Worm (Caenorhabditis elegans) whole organism, midembryonic: ENCODE data around the gene clec-150.

Experiments used
- T22C8.4 ChIP-seq: fragments of 200-800 bp; sonication (Bioruptor generic); IDR thresholded peaks from 2 replicates; pipeline ENCODE4 v1.3.6; 2022; ENCODE audit warnings: missing genetic modification characterization, missing compliant biosample characterization
- cog-1 ChIP-seq: sonication (generic microtip); optimal IDR thresholded peaks from 2 replicates; lab custom pipeline; 2016; ENCODE audit warnings: missing genetic modification characterization, missing compliant biosample characterization
- flt-1 ChIP-seq: fragments of 200-800 bp; sonication (Bioruptor generic); IDR thresholded peaks from 2 replicates; pipeline ENCODE4 v1.3.6; 2022; ENCODE audit warnings: missing genetic modification characterization, missing compliant biosample characterization
- klf-2 ChIP-seq: fragments of 200-800 bp; sonication (Bioruptor generic); conservative IDR thresholded peaks from 2 replicates; pipeline ENCODE4 v1.3.6; 2022; ENCODE audit warnings: missing genetic modification reagents, missing genetic modification characterization, missing compliant biosample characterization
- med-1 ChIP-seq: sonication (generic microtip); optimal IDR thresholded peaks from 2 replicates; lab custom pipeline; 2017; ENCODE audit warnings: missing genetic modification characterization, mild to moderate bottlenecking, missing compliant biosample characterization, antibody characterized with exemption, missing genetic modification reagents; ENCODE audit not compliant: insufficient read depth
- ref-1 ChIP-seq: fragments of 200-800 bp; sonication (Bioruptor generic); conservative IDR thresholded peaks from 2 replicates; pipeline ENCODE4 v1.3.6; 2022; ENCODE audit warnings: missing genetic modification reagents, missing genetic modification characterization, missing compliant biosample characterization
- tab-1 ChIP-seq: fragments of 200-800 bp; sonication (Bioruptor generic); IDR thresholded peaks from 2 replicates; pipeline ENCODE4 v1.3.6; 2022; ENCODE audit warnings: missing genetic modification characterization, missing compliant biosample characterization
- ztf-23 ChIP-seq: fragments of 200-800 bp; sonication (Bioruptor generic); IDR thresholded peaks from 2 replicates; pipeline ENCODE4 v1.3.6; 2022; ENCODE audit warnings: missing genetic modification reagents, missing genetic modification characterization, missing compliant biosample characterization
- ztf-29 ChIP-seq: fragments of 200-800 bp; sonication (Bioruptor generic); IDR thresholded peaks from 2 replicates; pipeline ENCODE4 v1.3.6; 2022; ENCODE audit warnings: missing genetic modification reagents, missing genetic modification characterization, missing compliant biosample characterization

Gene clec-150

ce11 chrIII:991581-991980 is 10.9 kb upstream of the clec-150 start, which contains the start of gene trp-2:
Gene trp-2, plus strand, starts transcription at chrIII:991881.
- no peak for TF ChIP-seq med-1

ce11 chrIII:996564-996963 is 5.9 kb upstream of the clec-150 start:
- TF ChIP-seq T22C8.4 (GFP tag; lab: Robert Waterston, UW) (peak; percentile 75), cog-1 (tag; lab: Kevin White, UChicago) (no peak)

- no peak for TF ChIP-seq ztf-23
- TF ChIP-seq klf-2 (GFP tag; lab: Robert Waterston, UW) = no peak
- no peak for TF ChIP-seq ztf-29 (GFP tag; lab: Robert Waterston, UW)
- peak; percentile 60 for TF ChIP-seq T22C8.4 (GFP tag; lab: Robert Waterston, UW)
- TF ChIP-seq flt-1 = no peak
- no peak for TF ChIP-seq tab-1
- no peak for TF ChIP-seq cog-1 (tag; lab: Kevin White, UChicago)
- TF ChIP-seq ref-1 (GFP tag; lab: Robert Waterston, UW) = no peak
Measured at ce11 chrIII:998855-999254, 3.7 kb upstream of the clec-150 start.

- TF ChIP-seq flt-1 = no peak
- TF ChIP-seq med-1 = no peak
- no peak for TF ChIP-seq klf-2 (GFP tag; lab: Robert Waterston, UW)
- no peak for TF ChIP-seq tab-1
- TF ChIP-seq T22C8.4 (GFP tag; lab: Robert Waterston, UW) = no peak
- TF ChIP-seq ref-1 (GFP tag; lab: Robert Waterston, UW) = no peak
- TF ChIP-seq ztf-23 = no peak
- no peak for TF ChIP-seq ztf-29 (GFP tag; lab: Robert Waterston, UW)
Measured at ce11 chrIII:1001297-1001696, 1.2 kb upstream of the clec-150 start, which contains the start of gene R06B10.7. Gene R06B10.7, minus strand, starts transcription at chrIII:1001397.

- no peak for TF ChIP-seq ztf-23
- TF ChIP-seq klf-2 (GFP tag; lab: Robert Waterston, UW) = no peak
- no peak for TF ChIP-seq ref-1 (GFP tag; lab: Robert Waterston, UW)
- no peak for TF ChIP-seq tab-1
- TF ChIP-seq ztf-29 (GFP tag; lab: Robert Waterston, UW) = no peak
- TF ChIP-seq flt-1 = no peak
Measured at ce11 chrIII:1004464-1004863, 2.0 kb downstream of the clec-150 start.

- TF ChIP-seq med-1 (no peak), ztf-29 (GFP tag; lab: Robert Waterston, UW) (no peak), T22C8.4 (GFP tag; lab: Robert Waterston, UW) (no peak), ref-1 (GFP tag; lab: Robert Waterston, UW) (no peak), klf-2 (GFP tag; lab: Robert Waterston, UW) (no peak), cog-1 (tag; lab: Kevin White, UChicago) (no peak), ztf-23 (no peak), tab-1 (no peak), flt-1 (no peak)
Measured at ce11 chrIII:1007143-1007905, 4.8 kb downstream of the clec-150 start.

- TF ChIP-seq med-1 = no peak
Measured at ce11 chrIII:1008091-1008490, 5.6 kb downstream of the clec-150 start, which contains the start of gene clc-27. Gene clc-27, plus strand, starts transcription at chrIII:1008391.

- TF ChIP-seq T22C8.4 (GFP tag; lab: Robert Waterston, UW) (no peak), tab-1 (no peak), ref-1 (GFP tag; lab: Robert Waterston, UW) (no peak), med-1 (no peak), flt-1 (no peak), ztf-23 (no peak), klf-2 (GFP tag; lab: Robert Waterston, UW) (no peak), ztf-29 (GFP tag; lab: Robert Waterston, UW) (no peak)
Measured at ce11 chrIII:1009775-1010174, 7.3 kb downstream of the clec-150 start, which contains the start of gene clc-24. Gene clc-24, plus strand, starts transcription at chrIII:1010037.

ce11 chrIII:1016080-1016479 is 13.6 kb downstream of the clec-150 start, which contains the start of gene Y34F4.3:
Gene Y34F4.3, minus strand, starts transcription at chrIII:1016180.
- TF ChIP-seq tab-1 (no peak), flt-1 (no peak), cog-1 (tag; lab: Kevin White, UChicago) (no peak), klf-2 (GFP tag; lab: Robert Waterston, UW) (no peak), ztf-29 (GFP tag; lab: Robert Waterston, UW) (no peak), ztf-23 (no peak), med-1 (no peak), ref-1 (GFP tag; lab: Robert Waterston, UW) (no peak), T22C8.4 (GFP tag; lab: Robert Waterston, UW) (no peak)

- TF ChIP-seq klf-2 (GFP tag; lab: Robert Waterston, UW) = no peak
- TF ChIP-seq cog-1 (tag; lab: Kevin White, UChicago) = no peak
- TF ChIP-seq flt-1 = no peak
- no peak for TF ChIP-seq ztf-23
- TF ChIP-seq tab-1 = no peak
- TF ChIP-seq med-1 = no peak
- TF ChIP-seq ref-1 (GFP tag; lab: Robert Waterston, UW) = no peak
- TF ChIP-seq ztf-29 (GFP tag; lab: Robert Waterston, UW) = no peak
- no peak for TF ChIP-seq T22C8.4 (GFP tag; lab: Robert Waterston, UW)
Measured at ce11 chrIII:1020732-1021131, 18.2 kb downstream of the clec-150 start, which contains the start of gene clc-23. Gene clc-23, plus strand, starts transcription at chrIII:1020954.

- TF ChIP-seq cog-1 (tag; lab: Kevin White, UChicago) (no peak), ref-1 (GFP tag; lab: Robert Waterston, UW) (no peak), T22C8.4 (GFP tag; lab: Robert Waterston, UW) (no peak), med-1 (no peak), ztf-29 (GFP tag; lab: Robert Waterston, UW) (no peak), flt-1 (no peak), ztf-23 (no peak), tab-1 (no peak), klf-2 (GFP tag; lab: Robert Waterston, UW) (no peak)
Measured at ce11 chrIII:1026261-1026660, 23.8 kb downstream of the clec-150 start, which contains the start of gene clc-25. Gene clc-25, minus strand, starts transcription at chrIII:1026361.
